Worm (Caenorhabditis elegans) whole organism, late embryonic: Measurements from ENCODE around the gene lmp-1.

Experiments
- ceh-18 ChIP-seq: sonication (generic microtip); optimal IDR thresholded peaks from 2 replicates; lab custom pipeline; 2016; ENCODE audit warnings: missing genetic modification characterization, missing compliant biosample characterization
- nfya-1 ChIP-seq: sonication (generic microtip); optimal IDR thresholded peaks from 2 replicates; lab custom pipeline; 2017; ENCODE audit warnings: missing genetic modification characterization, mild to moderate bottlenecking, missing compliant biosample characterization, antibody characterized with exemption, moderate library complexity
- pax-1 ChIP-seq: fragments of 150-350 bp; optimal IDR thresholded peaks from 2 replicates; lab custom pipeline; 2014; ENCODE audit warnings: missing biosample characterization, missing genetic modification characterization
- sdc-2 ChIP-seq: sonication (generic microtip); optimal IDR thresholded peaks from 2 replicates; lab custom pipeline; 2016; ENCODE audit warnings: missing genotype, missing genetic modification characterization, missing compliant biosample characterization
- unc-55 ChIP-seq: sonication (generic microtip); optimal IDR thresholded peaks from 2 replicates; lab custom pipeline; 2017; ENCODE audit warnings: missing biosample characterization, missing genetic modification reagents, missing genetic modification characterization

DNA sequence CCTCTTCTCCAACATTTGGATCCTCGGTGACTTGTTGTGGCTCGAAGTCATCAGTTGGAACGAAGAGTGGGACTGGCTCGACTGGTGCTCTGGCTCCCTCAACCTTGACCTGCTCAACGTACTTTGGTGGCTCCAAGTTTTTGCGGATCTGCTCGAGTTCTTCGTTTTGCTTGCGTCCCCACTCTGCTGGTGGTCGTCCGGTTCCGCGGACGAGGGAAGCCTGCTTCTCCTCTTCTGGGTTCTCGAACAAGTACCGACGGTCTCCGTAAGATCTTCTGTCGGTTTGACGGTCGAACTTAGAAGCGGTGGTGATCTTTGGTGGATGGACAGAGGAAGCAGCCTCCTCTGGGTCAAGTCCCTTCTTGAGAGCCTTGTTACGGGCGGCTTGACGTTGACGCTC is 31.2 kb upstream of the lmp-1 start:
- no peak for TF ChIP-seq ceh-18 (tag; lab: Kevin White, UChicago)
- TF ChIP-seq nfya-1 (tag; lab: Kevin White, UChicago): no peak
- no peak for TF ChIP-seq sdc-2 (tag; lab: Kevin White, UChicago)
- no peak for TF ChIP-seq pax-1 (tag; lab: Kevin White, UChicago)
- no peak for TF ChIP-seq unc-55 (GFP tag; lab: Kevin White, UChicago)
